Worm (Caenorhabditis elegans): Measurements from ENCODE around the gene F25B5.3.

F25B5.3 gene

DNA sequence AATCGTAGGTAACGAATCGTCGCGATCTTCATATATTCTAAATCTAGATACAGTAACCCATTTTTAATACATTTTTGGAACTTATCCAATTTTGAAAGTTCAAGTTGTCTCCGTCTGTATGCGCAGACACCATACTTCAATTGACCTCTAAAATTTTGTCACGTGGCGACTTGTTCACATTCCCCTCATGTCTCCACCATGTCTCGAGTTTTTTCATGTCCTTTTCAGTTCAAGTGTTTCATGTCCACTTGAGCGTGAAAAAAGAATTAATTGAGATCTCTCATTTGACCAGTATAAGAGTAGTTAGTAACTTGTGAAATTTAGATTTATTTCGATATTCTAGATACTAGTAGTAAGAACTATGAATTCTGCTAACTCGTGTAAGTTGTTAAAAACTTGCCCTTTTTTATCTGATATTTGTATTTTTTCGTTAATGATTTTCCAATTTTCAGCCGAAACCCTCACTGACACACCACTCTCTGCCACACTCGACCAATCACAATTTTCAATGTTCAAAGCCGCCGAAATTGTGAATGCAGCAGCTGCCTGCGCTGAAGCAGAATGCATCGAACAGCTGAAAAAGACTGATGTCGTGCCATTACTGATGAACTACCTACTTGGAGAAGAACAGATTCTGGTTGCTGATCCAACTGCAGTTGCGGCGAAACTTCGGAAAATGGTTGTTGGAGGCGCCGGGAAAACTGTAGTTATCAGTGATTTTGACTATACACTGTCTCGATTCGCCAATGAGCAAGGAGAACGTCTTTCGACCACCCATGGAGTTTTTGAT is 3.1 kb downstream of the F25B5.3 start (continued):
- TF ChIP-seq zip-2 (tag; optimal IDR thresholded peaks at IDR 0.05) (no peak), nhr-42 (GFP tag; IDR thresholded peaks at IDR 0.05) (peak; percentile 28; the same call in 1 of the 2 replicates), zfp-3 (GFP tag; conservative IDR thresholded peaks at IDR 0.05) (no peak), T26A8.4 (GFP tag; IDR thresholded peaks at IDR 0.05) (no peak), ZK546.5 (tag; optimal IDR thresholded peaks at IDR 0.05) (no peak), lin-38 (GFP tag; IDR thresholded peaks at IDR 0.05) (no peak), egl-43 (GFP tag; IDR thresholded peaks at IDR 0.05) (no peak), mxl-3 (GFP tag; optimal IDR thresholded peaks at IDR 0.05) (no peak), ztf-7 (tag; optimal IDR thresholded peaks at IDR 0.05) (no peak), lim-7 (GFP tag; IDR thresholded peaks at IDR 0.05) (0 out of 2 replicates have a peak, but pooled peaks have one; percentile 31), zag-1 (tag; optimal IDR thresholded peaks at IDR 0.05) (no peak), lir-3 (tag; optimal IDR thresholded peaks at IDR 0.05) (no peak), hif-1 (tag; optimal IDR thresholded peaks at IDR 0.05) (no peak), saeg-2 (GFP tag; IDR thresholded peaks at IDR 0.05) (no peak), nhr-102 (tag; optimal IDR thresholded peaks at IDR 0.05) (no peak), nhr-10 (tag; optimal IDR thresholded peaks at IDR 0.05) (peak; percentile 25), ZK337.2 (GFP tag; IDR thresholded peaks at IDR 0.05) (no peak), jun-1 (tag; optimal IDR thresholded peaks at IDR 0.05) (no peak), Y105C5A.15 (GFP tag; IDR thresholded peaks at IDR 0.05) (0 out of 2 replicates have a peak, but pooled peaks have one; percentile 7), gei-8 (GFP tag; optimal IDR thresholded peaks at IDR 0.05) (no peak), hlh-30 (tag; optimal IDR thresholded peaks at IDR 0.05; ENCODE audit: insufficient read depth) (peak; percentile 88), daf-16 (GFP tag; optimal IDR thresholded peaks at IDR 0.05) (no peak), daf-16 (tag; optimal IDR thresholded peaks at IDR 0.05) (no peak), set-16 (GFP tag; IDR thresholded peaks at IDR 0.05) (no peak), madf-9 (GFP tag; conservative IDR thresholded peaks at IDR 0.05) (no peak), dpl-1 (GFP tag; optimal IDR thresholded peaks at IDR 0.05) (no peak), Y5F2A.4 (GFP tag; optimal IDR thresholded peaks at IDR 0.05) (no peak)

DNA sequence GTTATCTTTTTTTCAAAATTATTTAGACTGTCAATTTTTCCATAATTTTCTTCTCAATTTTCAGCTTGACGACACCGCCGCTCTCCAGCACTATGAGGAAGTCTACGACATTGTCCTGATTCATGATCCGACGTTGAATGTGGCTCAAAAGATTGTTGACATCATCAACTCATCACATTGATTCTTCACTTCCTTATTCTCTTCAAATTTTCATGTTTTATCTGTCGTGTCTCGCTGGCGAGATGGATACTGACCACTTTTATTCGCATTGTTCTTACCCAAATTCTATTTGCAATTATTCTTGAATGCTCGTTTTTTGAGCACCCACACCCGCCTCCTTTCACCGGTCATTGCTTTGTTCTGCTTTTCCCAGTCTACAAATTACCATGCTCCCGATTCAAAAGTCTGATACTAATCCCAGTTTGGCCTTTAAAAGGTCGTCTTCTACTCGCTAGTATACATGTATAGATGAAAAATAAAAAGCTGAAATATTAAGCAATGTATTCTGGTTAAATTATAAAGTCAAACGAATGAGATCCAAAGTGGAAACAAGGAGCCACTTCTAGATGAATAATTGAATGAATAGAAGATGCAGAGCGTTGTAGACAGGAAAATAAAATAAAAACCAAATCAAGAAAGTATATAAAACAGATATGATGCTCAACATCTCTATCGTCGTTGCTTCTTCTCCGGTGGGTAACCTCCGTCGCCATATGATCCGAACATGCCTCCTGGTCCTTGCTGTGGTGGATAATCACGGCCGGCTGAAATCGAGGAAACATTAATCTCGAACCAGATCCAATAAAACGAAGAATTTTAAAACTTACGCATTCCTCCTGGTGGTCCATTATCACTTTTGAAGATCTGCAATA is 4.6 kb downstream of the F25B5.3 start:
- TF ChIP-seq nhr-6 (tag; optimal IDR thresholded peaks at IDR 0.05) (no peak), nhr-48 (tag; optimal IDR thresholded peaks at IDR 0.05) (peak; percentile 14), gei-8 (GFP tag; optimal IDR thresholded peaks at IDR 0.05) (peak; percentile 2), mxl-2 (GFP tag; conservative IDR thresholded peaks at IDR 0.05) (0 out of 2 replicates have a peak, but pooled peaks have one; percentile 5), daf-16 (GFP tag; optimal IDR thresholded peaks at IDR 0.05) (no peak), daf-16 (tag; optimal IDR thresholded peaks at IDR 0.05) (peak; percentile 28), spr-1 (tag; optimal IDR thresholded peaks at IDR 0.05) (peak; percentile 20), Y5F2A.4 (GFP tag; optimal IDR thresholded peaks at IDR 0.05) (peak; percentile 6), nhr-42 (GFP tag; IDR thresholded peaks at IDR 0.05) (no peak), ces-1 (GFP tag; optimal IDR thresholded peaks at IDR 0.05) (no peak), lin-1 (GFP tag; IDR thresholded peaks at IDR 0.05) (0 out of 2 replicates have a peak, but pooled peaks have one; percentile 18), nhr-10 (tag; optimal IDR thresholded peaks at IDR 0.05) (peak; percentile 44), pha-4 (GFP tag; IDR thresholded peaks at IDR 0.05) (peak; percentile 48), pha-4 (tag; optimal IDR thresholded peaks at IDR 0.05) (no peak), mdt-29 (GFP tag; IDR thresholded peaks at IDR 0.05) (no peak), T26A8.4 (GFP tag; IDR thresholded peaks at IDR 0.05) (peak; percentile 72; the same call in 1 of the 2 replicates), mes-2 (tag; optimal IDR thresholded peaks at IDR 0.05; ENCODE audit: poor library complexity, severe bottlenecking) (peak; percentile 36), saeg-2 (GFP tag; IDR thresholded peaks at IDR 0.05) (no peak), ceh-20 (GFP tag; IDR thresholded peaks at IDR 0.05) (0 out of 2 replicates have a peak, but pooled peaks have one; percentile 10), ceh-82 (tag; optimal IDR thresholded peaks at IDR 0.05) (no peak), skn-1 (tag; optimal IDR thresholded peaks at IDR 0.05) (no peak), nhr-25 (tag; optimal IDR thresholded peaks at IDR 0.05; ENCODE audit: borderline replicate concordance, insufficient read depth) (peak; percentile 45), lsy-2 (tag; optimal IDR thresholded peaks at IDR 0.05) (peak; percentile 9 to 45), lir-3 (tag; optimal IDR thresholded peaks at IDR 0.05) (no peak), hlh-11 (tag; optimal IDR thresholded peaks at IDR 0.05) (peak; percentile 14), ztf-7 (tag; optimal IDR thresholded peaks at IDR 0.05) (no peak), zfp-3 (GFP tag; conservative IDR thresholded peaks at IDR 0.05) (peak; percentile 78; the same call in 1 of the 2 replicates), mep-1 (tag; optimal IDR thresholded peaks at IDR 0.05) (peak; percentile 43), lin-15B (tag; optimal IDR thresholded peaks at IDR 0.05) (no peak)

All from whole organism, L4 larva.